Fruit fly (Drosophila melanogaster): ENCODE results near the gene Spase22-23.

DNA sequence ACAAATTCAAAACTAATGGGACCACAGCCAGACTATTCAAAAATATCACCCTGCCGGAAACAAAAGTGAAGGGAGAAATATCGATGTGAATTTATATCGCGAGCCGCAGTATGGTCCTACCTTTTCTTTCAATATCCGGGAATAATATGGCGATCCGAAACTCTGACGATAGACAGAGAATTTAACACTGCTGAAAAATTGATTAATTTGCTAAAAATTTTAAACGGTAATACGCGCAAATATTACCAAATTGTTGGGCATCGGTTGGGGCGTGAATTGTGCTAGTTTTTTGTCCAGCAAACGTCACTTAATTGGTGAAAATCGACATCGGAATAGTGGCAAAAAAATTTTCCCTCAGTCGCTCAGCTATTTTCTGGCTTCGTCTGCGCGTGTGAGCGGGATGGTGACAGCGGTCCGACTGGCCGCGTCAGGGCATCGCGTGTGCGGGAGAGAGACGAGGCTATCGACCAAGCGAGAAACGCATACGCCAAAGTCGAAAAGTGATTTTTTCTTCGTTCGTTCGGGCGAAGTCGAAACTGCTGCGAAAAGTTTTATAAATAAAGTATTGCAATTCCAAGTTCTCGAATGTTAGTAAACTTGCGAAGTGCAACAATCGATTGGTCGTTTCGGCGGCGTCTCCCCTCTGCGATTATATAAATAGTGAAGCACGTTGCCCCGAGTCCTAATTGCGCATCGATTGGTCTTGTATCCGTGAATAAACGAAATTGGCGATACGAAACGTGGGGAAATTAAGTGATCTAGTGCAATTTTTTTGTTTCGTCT lies 779 bp upstream of the Spase22-23 start, which contains the start of gene mask:
- TF ChIP-seq CG8478 (optimal IDR thresholded peaks at IDR 0.05): peak; percentile 59
- TF ChIP-seq psq (optimal IDR thresholded peaks at IDR 0.05): no peak
- TF ChIP-seq EcR (GFP tag; optimal IDR thresholded peaks at IDR 0.05): no peak
- TF ChIP-seq pan (optimal IDR thresholded peaks at IDR 0.05): no peak
